Fruit fly (Drosophila melanogaster): ENCODE measurements around the gene Gorab.

DNA sequence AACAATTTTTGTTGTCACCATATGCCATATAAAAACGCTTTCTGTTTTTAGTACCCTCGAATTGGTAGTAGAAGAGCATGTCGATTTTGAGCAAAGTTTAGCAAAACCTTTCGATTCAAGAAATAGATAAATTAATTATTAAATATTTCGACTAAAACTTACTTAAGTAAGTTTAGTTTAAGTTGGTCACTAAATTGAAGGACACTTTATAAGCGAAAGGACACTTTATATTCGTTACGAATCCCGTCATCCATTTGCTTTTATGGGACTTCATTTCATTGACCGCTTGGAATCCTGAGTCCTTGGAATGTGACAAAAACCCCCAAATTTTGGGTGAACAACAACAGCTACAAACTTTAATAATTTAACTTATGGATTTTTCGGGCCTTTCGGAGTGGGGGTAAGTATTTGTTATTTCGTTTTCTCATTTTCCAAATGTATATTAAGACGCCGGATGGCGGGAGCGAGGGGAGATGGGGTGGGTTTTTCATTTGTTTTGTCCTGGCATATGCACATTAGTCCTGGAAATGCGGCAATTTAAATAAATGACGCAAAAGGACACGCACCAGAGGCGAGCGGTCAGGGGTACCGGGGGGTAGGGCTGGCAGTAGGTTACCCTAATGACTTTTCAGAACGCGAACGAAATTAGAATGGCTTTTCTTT is 30.4 kb upstream of the Gorab start:
- TF ChIP-seq h (GFP tag; optimal IDR thresholded peaks at IDR 0.05) (no peak), Hr83 (GFP tag; optimal IDR thresholded peaks at IDR 0.05; ENCODE audit: poor library complexity, severe bottlenecking) (no peak), fru (GFP tag; optimal IDR thresholded peaks at IDR 0.05) (no peak), Dfd (GFP tag; optimal IDR thresholded peaks at IDR 0.05) (no peak), HLH106 (tag; optimal IDR thresholded peaks at IDR 0.05) (no peak), usp (GFP tag; optimal IDR thresholded peaks at IDR 0.05) (no peak), br (GFP tag; optimal IDR thresholded peaks at IDR 0.05) (no peak), ey (GFP tag; optimal IDR thresholded peaks at IDR 0.05) (no peak)

All from whole organism, wandering third instar larva.